Worm (Caenorhabditis elegans) whole organism, mixed stage, embryonic: Measurements from ENCODE around the gene gnrr-3.

ENCODE experiments used
- elt-1 ChIP-seq: sonication (generic microtip); optimal IDR thresholded peaks from 2 replicates; lab custom pipeline; 2017; ENCODE audit warnings: missing genetic modification characterization, mild to moderate bottlenecking, missing compliant biosample characterization, antibody characterized with exemption, moderate library complexity, borderline replicate concordance; ENCODE audit not compliant: insufficient read depth
- nhr-237 ChIP-seq: fragments of 150-350 bp; optimal IDR thresholded peaks from 2 replicates; lab custom pipeline; 2014; ENCODE audit warnings: missing biosample characterization, missing genetic modification characterization
- nhr-28 ChIP-seq: fragments of 150-350 bp; optimal IDR thresholded peaks from 2 replicates; lab custom pipeline; 2014; ENCODE audit warnings: missing biosample characterization, missing genetic modification characterization
- pha-4 ChIP-seq: fragments of 150-350 bp; optimal IDR thresholded peaks from 2 replicates; lab custom pipeline; 2018; ENCODE audit warnings: missing biosample characterization, missing genetic modification reagents, missing genetic modification characterization
- tbx-8 ChIP-seq: fragments of 200-800 bp; sonication (Bioruptor generic); optimal IDR thresholded peaks from 2 replicates; lab custom pipeline; 2018; ENCODE audit warnings: mild to moderate bottlenecking, missing genetic modification characterization, moderate library complexity, missing compliant biosample characterization
- zip-8 ChIP-seq: fragments of 150-350 bp; optimal IDR thresholded peaks from 2 replicates; lab custom pipeline; 2014; ENCODE audit warnings: missing biosample characterization, missing genetic modification characterization

- TF ChIP-seq elt-1 (no peak), pha-4 (no peak), nhr-28 (tag; lab: Kevin White, UChicago) (no peak), tbx-8 (GFP tag; lab: Kevin White, UChicago) (no peak), nhr-237 (tag; lab: Kevin White, UChicago) (no peak), zip-8 (tag; lab: Kevin White, UChicago) (no peak)
Measured at ce11 chrX:10022016-10022415, 27.2 kb upstream of the gnrr-3 start, which contains the start of gene F42G10.1.
